Worm (Caenorhabditis elegans) whole organism, midembryonic: ENCODE results near the gene Y75B7B.1.

Experiments
- cog-1 ChIP-seq: sonication (generic microtip); optimal IDR thresholded peaks from 2 replicates; lab custom pipeline; 2016; ENCODE audit warnings: missing genetic modification characterization, missing compliant biosample characterization
- flt-1 ChIP-seq: fragments of 200-800 bp; sonication (Bioruptor generic); IDR thresholded peaks from 2 replicates; pipeline ENCODE4 v1.3.6; 2022; ENCODE audit warnings: missing genetic modification characterization, missing compliant biosample characterization
- med-1 ChIP-seq: sonication (generic microtip); optimal IDR thresholded peaks from 2 replicates; lab custom pipeline; 2017; ENCODE audit warnings: missing genetic modification characterization, mild to moderate bottlenecking, missing compliant biosample characterization, antibody characterized with exemption, missing genetic modification reagents; ENCODE audit not compliant: insufficient read depth
- ref-1 ChIP-seq: fragments of 200-800 bp; sonication (Bioruptor generic); conservative IDR thresholded peaks from 2 replicates; pipeline ENCODE4 v1.3.6; 2022; ENCODE audit warnings: missing genetic modification reagents, missing genetic modification characterization, missing compliant biosample characterization
- tab-1 ChIP-seq: fragments of 200-800 bp; sonication (Bioruptor generic); IDR thresholded peaks from 2 replicates; pipeline ENCODE4 v1.3.6; 2022; ENCODE audit warnings: missing genetic modification characterization, missing compliant biosample characterization
- ztf-23 ChIP-seq: fragments of 200-800 bp; sonication (Bioruptor generic); IDR thresholded peaks from 2 replicates; pipeline ENCODE4 v1.3.6; 2022; ENCODE audit warnings: missing genetic modification reagents, missing genetic modification characterization, missing compliant biosample characterization

- TF ChIP-seq flt-1 (GFP tag; lab: Robert Waterston, UW) = no peak
- TF ChIP-seq cog-1 (tag; lab: Kevin White, UChicago) = no peak
- no peak for TF ChIP-seq ztf-23
- no peak for TF ChIP-seq ref-1 (GFP tag; lab: Robert Waterston, UW)
- TF ChIP-seq tab-1 (GFP tag; lab: Robert Waterston, UW) = no peak
- TF ChIP-seq med-1 (GFP tag; lab: Kevin White, UChicago) = no peak
These were observed 44.1 kb downstream of the Y75B7B.1 start, which contains the start of gene F16B3.2 for ce11 chrV:1314819-1315218.
